Fruit fly (Drosophila melanogaster): ENCODE measurements around the gene alien.

Gene alien

DNA sequence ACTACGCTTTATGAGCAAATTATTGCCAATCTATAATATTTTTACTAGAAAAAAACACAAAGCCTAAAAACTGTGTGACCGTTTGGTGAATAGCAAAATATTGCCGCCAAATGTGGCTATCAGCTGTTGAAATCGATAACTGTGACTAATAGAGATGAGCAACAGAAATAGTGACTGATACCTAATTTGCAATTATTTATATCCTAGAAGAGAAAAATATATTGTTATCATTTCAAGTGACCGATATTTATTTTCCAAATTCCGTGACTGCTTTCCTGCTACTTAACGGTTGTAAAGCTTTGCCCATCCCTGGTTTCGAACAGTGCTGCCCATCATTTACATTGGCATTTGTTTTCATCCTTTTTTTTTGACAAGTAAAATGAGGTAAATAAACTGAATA lies at the start of gene alien, which contains the start of gene CG18661 (continued):
- TF ChIP-seq CG11294 (GFP tag; IDR thresholded peaks at IDR 0.05) (peak; percentile 87), CG10669 (GFP tag; optimal IDR thresholded peaks at IDR 0.05) (peak; percentile 65), CG6163 (GFP tag; IDR thresholded peaks at IDR 0.05) (peak; percentile 97), CG34406 (GFP tag; optimal IDR thresholded peaks at IDR 0.05) (peak; percentile 57), CG6808 (GFP tag; optimal IDR thresholded peaks at IDR 0.05) (peak; percentile 100), CG8319 (GFP tag; optimal IDR thresholded peaks at IDR 0.05) (no peak), salr (GFP tag; optimal IDR thresholded peaks at IDR 0.05) (peak in 1 of 2 experiments; percentile 56)

DNA sequence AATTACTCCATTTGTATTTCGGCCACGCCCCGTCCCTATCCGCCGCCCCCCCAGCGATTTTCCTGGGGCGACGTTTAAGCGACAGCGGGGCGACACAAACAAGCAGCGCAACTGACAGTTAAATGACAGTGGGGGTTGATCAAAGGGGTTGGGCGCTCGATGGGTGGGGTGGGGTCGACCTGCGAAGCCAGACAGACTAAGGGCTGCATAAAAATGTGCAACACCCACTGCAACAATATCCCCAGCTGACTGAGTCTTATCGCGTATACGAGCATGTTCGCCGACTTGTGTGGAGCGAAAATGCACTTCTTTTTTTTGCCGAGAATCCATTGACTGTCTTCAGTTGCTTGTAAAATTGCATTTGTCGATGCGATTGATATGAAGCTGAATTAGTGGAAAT lies 34.6 kb upstream of the alien start, which contains the start of gene CG9582:
CG9582 (minus strand) TSS at position 101 of the 400 bp plus-strand sequence.
- TF ChIP-seq Ets96B (tag; optimal IDR thresholded peaks at IDR 0.05) (no peak), Ets21C (GFP tag; optimal IDR thresholded peaks at IDR 0.05) (no peak), Met (GFP tag; optimal IDR thresholded peaks at IDR 0.05) (no peak), Hr39 (GFP tag; optimal IDR thresholded peaks at IDR 0.05) (no peak), CG8632 (GFP tag; optimal IDR thresholded peaks at IDR 0.05) (no peak), Smox (GFP tag; optimal IDR thresholded peaks at IDR 0.05) (no peak), CG11902 (GFP tag; optimal IDR thresholded peaks at IDR 0.05) (no peak)

DNA sequence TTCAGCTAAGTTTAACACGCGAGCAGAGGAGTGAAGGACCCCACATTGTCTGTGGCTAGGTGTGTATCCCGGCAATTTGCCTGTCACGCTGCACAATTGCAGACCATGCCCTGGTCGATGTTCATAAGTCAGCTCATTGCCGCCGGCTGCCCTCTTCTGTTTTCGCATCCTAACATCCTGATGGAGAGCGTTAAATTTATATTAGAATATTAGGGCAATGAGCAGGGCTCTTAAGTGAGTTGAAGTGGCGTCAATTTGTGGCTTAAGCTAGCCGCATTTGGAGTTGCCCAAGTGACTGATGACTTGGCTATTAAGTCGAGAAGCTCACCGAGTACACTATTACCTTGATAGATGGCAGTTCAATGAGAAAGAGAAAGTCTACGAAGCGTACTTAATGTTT lies 29.0 kb upstream of the alien start:
- TF ChIP-seq Sox102F (GFP tag; optimal IDR thresholded peaks at IDR 0.05) (no peak), vri (GFP tag; optimal IDR thresholded peaks at IDR 0.05) (no peak), CG8632 (GFP tag; optimal IDR thresholded peaks at IDR 0.05) (no peak), Hr4 (GFP tag; optimal IDR thresholded peaks at IDR 0.05) (no peak), Hr39 (GFP tag; optimal IDR thresholded peaks at IDR 0.05) (no peak), acj6 (GFP tag; optimal IDR thresholded peaks at IDR 0.05) (no peak), lz (GFP tag; optimal IDR thresholded peaks at IDR 0.05) (no peak), CG6163 (GFP tag; IDR thresholded peaks at IDR 0.05) (no peak), Eip78C (GFP tag) (no peak), Gug (GFP tag; IDR thresholded peaks at IDR 0.05) (no peak), CG3032 (tag; optimal IDR thresholded peaks at IDR 0.05) (no peak), cyc (GFP tag; optimal IDR thresholded peaks at IDR 0.05) (no peak), Eip75B (GFP tag; optimal IDR thresholded peaks at IDR 0.05) (no peak)

DNA sequence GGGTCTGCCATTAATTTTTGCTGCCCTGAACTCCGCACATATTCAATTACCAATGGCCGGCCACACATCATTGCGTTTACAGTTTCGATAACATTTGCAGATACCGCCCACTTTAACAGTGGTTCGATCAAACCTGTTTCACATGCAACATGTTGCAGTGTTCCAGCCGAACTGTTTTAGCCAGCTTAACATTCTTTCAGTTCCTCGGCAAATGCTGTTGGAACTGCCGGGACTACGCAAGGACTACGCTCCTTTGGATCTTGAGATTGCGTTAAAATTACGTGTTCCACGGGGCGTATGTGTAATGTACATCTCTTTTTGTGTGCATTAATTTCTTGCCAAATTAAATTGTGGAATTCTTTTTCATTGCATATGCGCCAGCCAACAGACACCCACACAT lies 22.3 kb upstream of the alien start:
- TF ChIP-seq salr (GFP tag; optimal IDR thresholded peaks at IDR 0.05) (no peak), Eip93F (GFP tag; optimal IDR thresholded peaks at IDR 0.05) (no peak), Gug (GFP tag; IDR thresholded peaks at IDR 0.05) (no peak), Hr4 (GFP tag; optimal IDR thresholded peaks at IDR 0.05) (no peak), fd59A (GFP tag; optimal IDR thresholded peaks at IDR 0.05) (no peak), topi (GFP tag; optimal IDR thresholded peaks at IDR 0.05) (no peak), spab (GFP tag; optimal IDR thresholded peaks at IDR 0.05) (no peak), eg (GFP tag; IDR thresholded peaks at IDR 0.05) (no peak), CG1621 (tag; optimal IDR thresholded peaks at IDR 0.05) (no peak), CG6854 (GFP tag; optimal IDR thresholded peaks at IDR 0.05) (no peak), esn (GFP tag; optimal IDR thresholded peaks at IDR 0.05) (no peak), Hr39 (GFP tag; optimal IDR thresholded peaks at IDR 0.05) (no peak), fkh (GFP tag; optimal IDR thresholded peaks at IDR 0.05) (no peak), Eip78C (GFP tag) (no peak)

DNA sequence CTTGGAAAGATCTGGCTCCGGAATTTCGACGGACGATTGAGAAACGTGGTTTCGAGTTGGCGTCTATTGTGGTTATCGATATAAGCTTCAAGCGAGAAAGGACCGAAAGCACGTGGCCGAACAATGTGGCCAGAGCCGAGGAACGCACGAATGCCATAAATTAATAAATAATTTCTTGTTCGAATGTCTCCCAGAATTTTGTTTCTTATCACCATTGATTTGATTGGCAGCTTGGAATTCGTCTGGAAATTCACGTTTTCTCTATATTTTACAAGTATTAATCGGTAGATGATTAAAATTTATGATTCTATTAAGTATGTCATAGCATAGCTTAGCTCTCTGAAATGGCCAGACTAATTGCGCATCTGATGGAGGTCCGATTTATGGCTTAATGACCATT lies 16.8 kb upstream of the alien start, which contains the start of gene Rcd-1r:
Rcd-1r (minus strand) TSS at position 101 of the 400 bp plus-strand sequence.
- no peak for TF ChIP-seq fd59A (GFP tag; optimal IDR thresholded peaks at IDR 0.05)
- no peak for TF ChIP-seq cyc (GFP tag; optimal IDR thresholded peaks at IDR 0.05)
- TF ChIP-seq Ets21C (GFP tag; optimal IDR thresholded peaks at IDR 0.05) = no peak
